Worm (Caenorhabditis elegans) whole organism, midembryonic: ENCODE data around the gene flp-5.

Source experiments
- flt-1 ChIP-seq: fragments of 200-800 bp; sonication (Bioruptor generic); IDR thresholded peaks from 2 replicates; pipeline ENCODE4 v1.3.6; 2022; ENCODE audit warnings: missing genetic modification characterization, missing compliant biosample characterization
- tab-1 ChIP-seq: fragments of 200-800 bp; sonication (Bioruptor generic); IDR thresholded peaks from 2 replicates; pipeline ENCODE4 v1.3.6; 2022; ENCODE audit warnings: missing genetic modification characterization, missing compliant biosample characterization

DNA sequence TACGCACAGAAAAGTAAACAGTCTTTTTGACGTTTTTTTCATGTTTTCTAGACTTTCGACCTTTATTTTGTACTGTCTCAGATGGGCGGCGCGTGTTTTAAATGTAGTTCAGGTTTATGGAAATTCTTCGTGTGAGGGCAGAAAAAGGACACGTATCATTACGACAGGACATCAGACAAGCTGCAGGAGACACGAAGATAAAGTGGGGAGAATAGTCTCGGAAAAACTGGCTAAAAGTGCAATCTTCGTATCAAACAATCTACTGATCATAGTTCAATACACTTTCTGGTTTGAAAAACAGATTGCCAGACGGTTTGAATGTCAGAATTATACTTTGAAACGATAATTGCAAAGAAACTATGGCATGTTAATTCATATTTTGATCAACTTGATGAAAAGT, 42.7 kb upstream of the flp-5 start:
- TF ChIP-seq flt-1 (GFP tag; lab: Robert Waterston, UW) = no peak
- no peak for TF ChIP-seq tab-1 (GFP tag; lab: Robert Waterston, UW)
